Worm (Caenorhabditis elegans): ENCODE data around the gene msp-10.

Gene msp-10

DNA sequence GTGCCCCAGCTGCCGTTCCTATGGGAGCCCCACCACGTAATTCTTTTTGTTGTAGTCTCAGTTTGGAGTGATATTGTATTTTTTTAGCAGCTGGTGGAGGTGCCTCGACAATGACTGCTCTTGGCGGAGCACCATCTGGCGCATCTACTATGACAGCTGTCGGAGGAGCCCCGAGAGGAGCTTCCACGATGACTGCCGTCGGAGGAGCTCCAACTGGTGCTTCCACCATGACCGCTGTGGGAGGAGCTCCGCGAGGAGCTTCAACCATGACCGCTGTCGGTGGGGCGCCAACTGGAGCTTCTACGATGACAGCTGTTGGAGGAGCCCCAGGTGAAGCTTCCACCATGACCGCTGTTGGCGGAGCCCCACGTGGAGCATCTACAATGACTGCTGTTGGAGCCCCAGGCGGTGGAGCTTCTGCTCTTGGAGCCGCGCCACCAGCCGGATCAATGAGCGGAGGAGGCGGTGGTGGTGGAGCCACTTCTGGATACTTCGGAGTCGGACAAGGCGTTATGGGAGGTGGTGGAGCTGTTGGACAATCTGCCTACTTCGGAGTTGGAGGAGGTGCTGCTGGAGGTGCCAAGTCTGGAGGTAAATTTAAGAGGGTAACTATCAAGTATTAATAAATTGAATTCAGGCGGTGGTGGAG lies 15.5 kb downstream of the msp-10 start:
- TF ChIP-seq ceh-48 (tag; optimal IDR thresholded peaks at IDR 0.05) (no peak), K09A11.1 (tag; optimal IDR thresholded peaks at IDR 0.05; ENCODE audit: insufficient read depth) (no peak), sdc-2 (tag; optimal IDR thresholded peaks at IDR 0.05) (peak; percentile 9)

ce11 chrIV:9854952-9855351 lies 17.5 kb downstream of the msp-10 start:
- no peak for TF ChIP-seq C08G9.2 (tag; optimal IDR thresholded peaks at IDR 0.05)
- peak; percentile 51 for TF ChIP-seq elt-2 (tag; optimal IDR thresholded peaks at IDR 0.05)
- no peak for TF ChIP-seq ets-4 (tag; optimal IDR thresholded peaks at IDR 0.05)
- no peak for TF ChIP-seq madf-2 (tag; optimal IDR thresholded peaks at IDR 0.05)

- TF ChIP-seq hlh-13 (GFP tag; optimal IDR thresholded peaks at IDR 0.05) = no peak
- TF ChIP-seq pqm-1 (tag; optimal IDR thresholded peaks at IDR 0.05) = no peak
- no peak for TF ChIP-seq Y22D7AL.16 (tag; optimal IDR thresholded peaks at IDR 0.05)
- no peak for TF ChIP-seq mec-3 (tag; optimal IDR thresholded peaks at IDR 0.05; ENCODE audit: borderline replicate concordance)
- TF ChIP-seq ceh-2 (tag; optimal IDR thresholded peaks at IDR 0.05) = no peak
- no peak for TF ChIP-seq K02D7.2 (tag; optimal IDR thresholded peaks at IDR 0.05)
- no peak for TF ChIP-seq ceh-34 (tag; optimal IDR thresholded peaks at IDR 0.05)
- TF ChIP-seq hlh-15 (tag; optimal IDR thresholded peaks at IDR 0.05) = no peak
- TF ChIP-seq fkh-10 (GFP tag; optimal IDR thresholded peaks at IDR 0.05) = no peak
- no peak for TF ChIP-seq F13H6.1 (tag; optimal IDR thresholded peaks at IDR 0.05)
- no peak for TF ChIP-seq ceh-6 (GFP tag; optimal IDR thresholded peaks at IDR 0.05)
- TF ChIP-seq T23F11.4 (GFP tag; optimal IDR thresholded peaks at IDR 0.05) = no peak
Observed at ce11 chrIV:9855712-9856111, 18.3 kb downstream of the msp-10 start, which contains the start of gene K07F5.12. Gene K07F5.12, plus strand, starts transcription at chrIV:9856012.

DNA sequence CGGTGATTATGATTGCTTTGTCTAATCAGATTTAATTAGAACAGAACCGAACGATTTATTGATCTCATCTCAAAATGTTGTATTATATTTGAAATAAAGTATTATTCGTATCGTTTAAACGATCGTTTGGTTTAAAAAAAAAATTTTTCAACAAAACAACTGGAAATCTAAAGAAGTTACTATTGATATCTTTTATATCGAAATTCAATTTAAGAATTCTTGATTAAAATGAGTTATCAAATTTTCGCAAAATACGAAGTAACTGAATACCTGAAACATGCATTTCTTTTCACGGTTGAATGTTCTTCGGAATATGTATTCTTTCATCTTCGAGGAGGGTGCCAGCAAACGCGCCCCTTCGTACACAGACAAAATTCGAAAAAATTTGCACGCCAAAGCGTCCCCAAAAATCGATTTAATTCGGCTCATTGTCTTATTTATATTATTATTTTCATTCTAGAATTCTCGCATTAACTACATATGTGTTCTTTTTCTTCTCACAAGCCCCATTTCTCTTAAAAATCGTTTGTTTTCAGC lies 20.6 kb downstream of the msp-10 start, which contains the start of gene npp-1:
Gene npp-1, plus strand, starts transcription at position 537 of the 537 bp plus-strand sequence.
- TF ChIP-seq fax-1 (tag; optimal IDR thresholded peaks at IDR 0.05) (peak; percentile 16), Y22D7AL.16 (tag; optimal IDR thresholded peaks at IDR 0.05) (no peak), zip-5 (tag; optimal IDR thresholded peaks at IDR 0.05) (peak; percentile 29), elt-2 (tag; optimal IDR thresholded peaks at IDR 0.05) (peak; percentile 43), nfya-1 (tag; optimal IDR thresholded peaks at IDR 0.05) (peak; percentile 14), tbx-2 (tag; optimal IDR thresholded peaks at IDR 0.05) (peak; percentile 59), unc-55 (GFP tag; optimal IDR thresholded peaks at IDR 0.05) (no peak), hlh-8 (tag; optimal IDR thresholded peaks at IDR 0.05) (peak; percentile 25), ceh-48 (tag; optimal IDR thresholded peaks at IDR 0.05) (peak; percentile 38), ceh-14 (tag; optimal IDR thresholded peaks at IDR 0.05) (peak; percentile 23), madf-2 (tag; optimal IDR thresholded peaks at IDR 0.05) (no peak), ceh-30 (tag; optimal IDR thresholded peaks at IDR 0.05) (no peak), unc-42 (tag; optimal IDR thresholded peaks at IDR 0.05) (peak; percentile 6), C08G9.2 (tag; optimal IDR thresholded peaks at IDR 0.05) (peak; percentile 12), ceh-31 (tag; optimal IDR thresholded peaks at IDR 0.05) (peak; percentile 81), sox-2 (GFP tag; IDR thresholded peaks at IDR 0.05) (no peak), ref-2 (tag; optimal IDR thresholded peaks at IDR 0.05) (peak; percentile 21), pha-2 (tag; optimal IDR thresholded peaks at IDR 0.05) (no peak), lin-11 (tag; optimal IDR thresholded peaks at IDR 0.05) (no peak), ets-4 (tag; optimal IDR thresholded peaks at IDR 0.05) (peak; percentile 12)

DNA sequence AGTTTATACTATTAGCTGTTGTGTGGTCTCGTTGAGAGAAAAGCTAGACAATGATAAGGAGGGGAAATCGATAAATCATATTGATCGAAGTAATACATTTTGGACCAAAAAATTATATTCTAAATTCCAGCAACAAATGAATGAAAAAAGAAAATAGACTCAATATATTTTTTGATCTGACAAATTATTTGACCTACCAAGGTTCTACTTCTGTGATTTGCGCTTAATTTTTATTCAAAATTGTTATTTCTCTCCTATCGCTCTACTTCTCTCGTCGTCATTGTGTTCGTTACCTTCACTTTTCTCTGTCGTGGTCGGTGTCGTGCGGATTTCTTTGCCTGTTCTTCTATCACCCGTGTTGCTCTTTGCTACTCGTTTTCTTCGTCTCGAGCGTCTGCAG lies 21.5 kb downstream of the msp-10 start:
- no peak for TF ChIP-seq ceh-14 (tag; optimal IDR thresholded peaks at IDR 0.05)
- no peak for TF ChIP-seq mec-3 (tag; optimal IDR thresholded peaks at IDR 0.05; ENCODE audit: borderline replicate concordance)
- TF ChIP-seq hlh-8 (tag; optimal IDR thresholded peaks at IDR 0.05) = no peak
- no peak for TF ChIP-seq fkh-10 (GFP tag; optimal IDR thresholded peaks at IDR 0.05)
- TF ChIP-seq hlh-6 (tag; optimal IDR thresholded peaks at IDR 0.05) = no peak
- TF ChIP-seq Y22D7AL.16 (tag; optimal IDR thresholded peaks at IDR 0.05) = no peak
- TF ChIP-seq sdc-2 (tag; optimal IDR thresholded peaks at IDR 0.05) = no peak
- TF ChIP-seq ceh-9 (tag; optimal IDR thresholded peaks at IDR 0.05) = no peak
- no peak for TF ChIP-seq ztf-16 (tag; optimal IDR thresholded peaks at IDR 0.05)
- TF ChIP-seq npax-4 (tag; optimal IDR thresholded peaks at IDR 0.05) = no peak
- TF ChIP-seq K09A11.1 (tag; optimal IDR thresholded peaks at IDR 0.05; ENCODE audit: insufficient read depth) = no peak
